Worm (Caenorhabditis elegans) whole organism, young adult: ENCODE data around the gene C05D11.13.

Experiments used
- B0019.2 ChIP-seq: fragments of 200-800 bp; sonication (Bioruptor generic); conservative IDR thresholded peaks from 2 replicates; pipeline ENCODE4 v1.3.6; 2022; ENCODE audit warnings: missing genetic modification reagents, missing genetic modification characterization, missing compliant biosample characterization
- C06A6.2 ChIP-seq: fragments of 200-800 bp; sonication (Bioruptor generic); conservative IDR thresholded peaks from 2 replicates; pipeline ENCODE4 v1.3.6; 2022; ENCODE audit warnings: missing genetic modification characterization, missing compliant biosample characterization
- F33H1.4 ChIP-seq: fragments of 200-800 bp; sonication (Bioruptor generic); IDR thresholded peaks from 2 replicates; pipeline ENCODE4 v1.3.6; 2022; ENCODE audit warnings: missing genetic modification reagents, missing genetic modification characterization, missing compliant biosample characterization
- F52B5.7 ChIP-seq: sonication (generic microtip); optimal IDR thresholded peaks from 2 replicates; lab custom pipeline; 2016; ENCODE audit warnings: mild to moderate bottlenecking, missing genetic modification characterization, missing compliant biosample characterization
- K12H6.12 ChIP-seq: fragments of 200-800 bp; sonication (Bioruptor generic); optimal IDR thresholded peaks from 2 replicates; lab custom pipeline; 2018; ENCODE audit warnings: mild to moderate bottlenecking, missing genetic modification characterization, missing compliant biosample characterization
- Y53G8AR.9 ChIP-seq: fragments of 200-800 bp; sonication (Bioruptor generic); conservative IDR thresholded peaks from 2 replicates; pipeline ENCODE4 v1.3.6; 2022; ENCODE audit warnings: missing genetic modification reagents, missing genetic modification characterization, missing compliant biosample characterization
- Y56A3A.18 ChIP-seq: fragments of 200-800 bp; sonication (Bioruptor generic); IDR thresholded peaks from 2 replicates; pipeline ENCODE4 v1.3.6; 2022; ENCODE audit warnings: missing genetic modification reagents, missing genetic modification characterization, missing compliant biosample characterization
- Y67H2A.10 ChIP-seq: fragments of 200-800 bp; sonication (Bioruptor generic); conservative IDR thresholded peaks from 2 replicates; pipeline ENCODE4 v1.3.6; 2022; ENCODE audit warnings: missing genetic modification reagents, missing genetic modification characterization, missing compliant biosample characterization
- ZK185.1 ChIP-seq: sonication (generic microtip); optimal IDR thresholded peaks from 2 replicates; lab custom pipeline; 2016; ENCODE audit warnings: mild to moderate bottlenecking, missing genetic modification characterization, missing compliant biosample characterization; ENCODE audit not compliant: poor library complexity, severe bottlenecking
- ama-1 ChIP-seq, 3 experiments: fragments of 150-350 bp in 1 of 3; sonication (generic microtip) in 2 of 3; optimal IDR thresholded peaks; 2 replicates each; lab custom pipeline; 2014 to 2018; ENCODE audit warnings: missing biosample characterization in 2 of 3, missing genetic modification characterization in 2 of 3, missing genetic modification reagents in 2 of 3
- attf-3 ChIP-seq: fragments of 200-800 bp; sonication (Bioruptor generic); conservative IDR thresholded peaks from 2 replicates; pipeline ENCODE4 v1.3.6; 2022; ENCODE audit warnings: missing genetic modification reagents, missing genetic modification characterization, missing compliant biosample characterization
- attf-5 ChIP-seq: fragments of 200-800 bp; sonication (Bioruptor generic); optimal IDR thresholded peaks from 2 replicates; lab custom pipeline; 2018; ENCODE audit warnings: mild to moderate bottlenecking, missing genetic modification characterization, missing compliant biosample characterization
- cebp-1 ChIP-seq, 2 experiments: fragments of 200-800 bp in 1 of 2; sonication (Bioruptor generic) in 1 of 2; sonication (generic microtip) in 1 of 2; IDR thresholded peaks in 1 of 2; optimal IDR thresholded peaks in 1 of 2; 2 replicates each; pipeline versions ENCODE4 v1.3.6 to Lab custom; 2017 to 2022; ENCODE audit warnings: missing compliant biosample characterization in 2 of 2, missing genetic modification characterization in 2 of 2, mild to moderate bottlenecking in 1 of 2, missing genetic modification reagents in 1 of 2, moderate library complexity in 1 of 2
- cebp-2 ChIP-seq: fragments of 200-800 bp; sonication (Bioruptor generic); IDR thresholded peaks from 2 replicates; pipeline ENCODE4 v1.3.6; 2022; ENCODE audit warnings: missing genetic modification characterization, missing compliant biosample characterization
- ceh-100 ChIP-seq: fragments of 200-800 bp; sonication (Bioruptor generic); IDR thresholded peaks from 2 replicates; pipeline ENCODE4 v1.3.6; 2022; ENCODE audit warnings: missing genetic modification reagents, missing genetic modification characterization, missing compliant biosample characterization
- ceh-40 ChIP-seq: fragments of 200-800 bp; sonication (Bioruptor generic); IDR thresholded peaks from 2 replicates; pipeline ENCODE4 v1.3.6; 2022; ENCODE audit warnings: missing genetic modification characterization, missing compliant biosample characterization
- ceh-58 ChIP-seq: fragments of 200-800 bp; sonication (Bioruptor generic); IDR thresholded peaks from 2 replicates; pipeline ENCODE4 v1.3.6; 2022; ENCODE audit warnings: missing genetic modification characterization, missing compliant biosample characterization
- chd-7 ChIP-seq: sonication (generic microtip); optimal IDR thresholded peaks from 2 replicates; lab custom pipeline; 2016; ENCODE audit warnings: mild to moderate bottlenecking, missing genetic modification characterization, moderate library complexity, missing compliant biosample characterization
- dox-1 ChIP-seq: fragments of 200-800 bp; sonication (Bioruptor generic); IDR thresholded peaks from 2 replicates; pipeline ENCODE4 v1.3.6; 2022; ENCODE audit warnings: missing genetic modification reagents, missing genetic modification characterization, missing compliant biosample characterization
- ekl-4 ChIP-seq: fragments of 200-800 bp; sonication (Bioruptor generic); IDR thresholded peaks from 2 replicates; pipeline ENCODE4 v1.3.6; 2022; ENCODE audit warnings: missing genetic modification reagents, missing genetic modification characterization, missing compliant biosample characterization
- hlh-12 ChIP-seq: sonication (generic microtip); optimal IDR thresholded peaks from 2 replicates; lab custom pipeline; 2016; ENCODE audit warnings: missing genetic modification characterization, missing compliant biosample characterization
- hlh-26 ChIP-seq: fragments of 200-800 bp; sonication (Bioruptor generic); conservative IDR thresholded peaks from 2 replicates; pipeline ENCODE4 v1.3.6; 2022; ENCODE audit warnings: missing genetic modification reagents, missing genetic modification characterization, missing compliant biosample characterization
- hsf-1 ChIP-seq: fragments of 200-800 bp; sonication (Bioruptor generic); IDR thresholded peaks from 2 replicates; pipeline ENCODE4 v1.3.6; 2022; ENCODE audit warnings: missing genetic modification reagents, missing genetic modification characterization, missing compliant biosample characterization
- let-526 ChIP-seq: fragments of 200-800 bp; sonication (Bioruptor generic); IDR thresholded peaks from 2 replicates; pipeline ENCODE4 v1.3.6; 2022; ENCODE audit warnings: missing genetic modification reagents, missing genetic modification characterization, missing compliant biosample characterization
- madf-3 ChIP-seq: fragments of 200-800 bp; sonication (Bioruptor generic); IDR thresholded peaks from 2 replicates; pipeline ENCODE4 v1.3.6; 2022; ENCODE audit warnings: missing genetic modification reagents, missing genetic modification characterization, missing compliant biosample characterization
- madf-8 ChIP-seq: fragments of 200-800 bp; sonication (Bioruptor generic); conservative IDR thresholded peaks from 2 replicates; pipeline ENCODE4 v1.3.6; 2022; ENCODE audit warnings: missing genetic modification reagents, missing genetic modification characterization, missing compliant biosample characterization
- mel-28 ChIP-seq: sonication (generic microtip); optimal IDR thresholded peaks from 2 replicates; lab custom pipeline; 2016; ENCODE audit warnings: borderline replicate concordance, mild to moderate bottlenecking, missing genetic modification characterization, missing compliant biosample characterization
- mes-4 ChIP-seq: sonication (generic microtip); optimal IDR thresholded peaks from 2 replicates; lab custom pipeline; 2016; ENCODE audit warnings: missing genotype, missing genetic modification characterization, missing compliant biosample characterization
- nhr-179 ChIP-seq: sonication (generic microtip); optimal IDR thresholded peaks from 2 replicates; lab custom pipeline; 2016; ENCODE audit warnings: mild to moderate bottlenecking, missing genetic modification characterization, missing compliant biosample characterization
- nhr-27 ChIP-seq: fragments of 200-800 bp; sonication (Bioruptor generic); optimal IDR thresholded peaks from 2 replicates; lab custom pipeline; 2018; ENCODE audit warnings: mild to moderate bottlenecking, missing genetic modification characterization, moderate library complexity, missing compliant biosample characterization
- nhr-80 ChIP-seq: sonication (generic microtip); optimal IDR thresholded peaks from 2 replicates; lab custom pipeline; 2016; ENCODE audit warnings: missing genetic modification characterization, missing compliant biosample characterization
- pbrm-1 ChIP-seq: fragments of 200-800 bp; sonication (Bioruptor generic); IDR thresholded peaks from 2 replicates; pipeline ENCODE4 v1.3.6; 2022; ENCODE audit warnings: missing genetic modification reagents, missing genetic modification characterization, missing compliant biosample characterization
- repo-1 ChIP-seq: sonication (generic microtip); optimal IDR thresholded peaks from 2 replicates; lab custom pipeline; 2017; ENCODE audit warnings: mild to moderate bottlenecking, missing genetic modification characterization, missing compliant biosample characterization
- snpc-1.3 ChIP-seq: sonication (generic microtip); optimal IDR thresholded peaks from 2 replicates; lab custom pipeline; 2017; ENCODE audit warnings: missing genetic modification characterization, mild to moderate bottlenecking, missing compliant biosample characterization, antibody characterized with exemption, moderate library complexity, missing genotype, missing genetic modification reagents; ENCODE audit not compliant: insufficient read depth
- snpc-4 ChIP-seq, 5 experiments: fragments of 150-350 bp in 1 of 5; sonication (generic microtip) in 4 of 5; optimal IDR thresholded peaks; 2 replicates each; lab custom pipeline; 2014 to 2018; ENCODE audit warnings: missing genetic modification characterization in 5 of 5, missing biosample characterization in 3 of 5, antibody characterized with exemption in 2 of 5, mild to moderate bottlenecking in 2 of 5, missing compliant biosample characterization in 2 of 5, missing genotype in 2 of 5, moderate library complexity in 2 of 5, missing genetic modification reagents in 1 of 5
- sptf-2 ChIP-seq: fragments of 200-800 bp; sonication (Bioruptor generic); optimal IDR thresholded peaks from 2 replicates; lab custom pipeline; 2018; ENCODE audit warnings: mild to moderate bottlenecking, missing genetic modification characterization, missing compliant biosample characterization
- ztf-18 ChIP-seq: sonication (generic microtip); optimal IDR thresholded peaks from 2 replicates; lab custom pipeline; 2016; ENCODE audit warnings: missing genotype, mild to moderate bottlenecking, missing genetic modification characterization, missing compliant biosample characterization
- ztf-25 ChIP-seq: fragments of 200-800 bp; sonication (Bioruptor generic); IDR thresholded peaks from 2 replicates; pipeline ENCODE4 v1.3.6; 2022; ENCODE audit warnings: missing genetic modification reagents, missing genetic modification characterization, missing compliant biosample characterization
- ztf-26 ChIP-seq: sonication (generic microtip); optimal IDR thresholded peaks from 2 replicates; lab custom pipeline; 2017; ENCODE audit warnings: missing genetic modification characterization, missing compliant biosample characterization
- ztf-28 ChIP-seq: fragments of 200-800 bp; sonication (Bioruptor generic); IDR thresholded peaks from 2 replicates; pipeline ENCODE4 v1.3.6; 2022; ENCODE audit warnings: missing genetic modification reagents, missing genetic modification characterization, missing compliant biosample characterization

C05D11.13 gene

DNA sequence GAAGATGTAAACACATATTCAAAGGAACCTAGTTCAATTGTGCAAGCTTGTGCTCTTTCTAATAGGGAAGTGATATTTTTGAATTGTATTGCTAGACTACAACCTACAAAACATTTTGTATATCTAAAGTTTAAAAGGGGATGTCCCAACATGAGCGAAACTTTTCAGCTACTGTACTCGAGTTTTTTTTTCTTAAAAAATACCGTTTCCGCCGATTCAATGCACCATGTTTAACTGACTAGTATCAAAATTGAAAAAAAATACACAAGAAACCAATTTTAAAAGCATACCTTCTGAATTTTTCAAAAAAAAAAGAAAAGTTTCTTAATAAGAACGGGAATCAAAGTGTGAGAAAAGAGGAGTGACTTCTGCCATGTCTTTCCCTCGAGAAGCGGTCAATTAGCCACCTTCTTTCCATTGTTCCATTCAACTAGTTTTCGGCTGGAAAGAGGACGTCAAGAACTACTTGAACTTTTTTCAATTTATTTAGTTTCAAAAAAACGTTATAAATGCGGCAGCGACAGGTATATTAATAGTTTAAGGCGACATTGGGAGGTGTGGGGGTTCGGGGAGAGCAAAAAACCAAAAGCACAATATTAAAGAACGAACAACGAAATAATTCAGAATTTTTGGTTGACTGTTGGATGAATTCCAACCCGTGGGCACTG lies 28.9 kb downstream of the C05D11.13 start, which contains the start of gene nas-4 (continued):
- TF ChIP-seq ama-1 (optimal IDR thresholded peaks at IDR 0.05; lab: Kevin White, UChicago) (no peak), ama-1 (GFP tag; optimal IDR thresholded peaks at IDR 0.05; lab: Kevin White, UChicago) (no peak)

DNA sequence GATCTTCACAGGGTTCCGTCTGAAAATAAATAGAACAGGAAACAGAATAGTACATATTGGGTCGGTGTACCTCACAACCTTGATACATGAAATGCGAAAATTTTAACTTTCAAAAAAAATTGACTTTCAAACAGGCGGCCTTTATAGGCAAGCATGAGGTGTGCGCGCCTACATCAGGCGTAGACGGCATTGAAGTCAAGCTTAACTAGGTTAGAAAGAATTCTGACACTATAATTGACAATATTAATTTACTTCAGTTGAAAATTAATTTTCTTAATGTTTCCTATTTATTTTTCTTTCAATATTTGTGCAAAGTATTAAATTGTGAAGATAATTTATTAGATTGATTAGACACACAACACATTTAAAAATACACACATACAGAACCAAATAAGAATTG lies 32.5 kb downstream of the C05D11.13 start, which contains the start of gene C05D11.5:
TSS of gene C05D11.5 (minus strand) at position 101 of the 400 bp plus-strand sequence.
- no peak for TF ChIP-seq Y67H2A.10 (GFP tag; lab: Robert Waterston, UW)
- no peak for TF ChIP-seq madf-3 (GFP tag; lab: Robert Waterston, UW)
- TF ChIP-seq ZK185.1 = no peak
- no peak for TF ChIP-seq Y56A3A.18 (GFP tag; lab: Robert Waterston, UW)
- no peak for TF ChIP-seq sptf-2
- no peak for TF ChIP-seq dox-1 (GFP tag; lab: Robert Waterston, UW)
- TF ChIP-seq snpc-1.3 = no peak
- no peak for TF ChIP-seq ztf-25
- no peak for TF ChIP-seq ztf-28 (GFP tag; lab: Robert Waterston, UW)
- no peak for TF ChIP-seq ztf-26 (tag; lab: Kevin White, UChicago)
- TF ChIP-seq B0019.2 (GFP tag; lab: Robert Waterston, UW) = no peak

DNA sequence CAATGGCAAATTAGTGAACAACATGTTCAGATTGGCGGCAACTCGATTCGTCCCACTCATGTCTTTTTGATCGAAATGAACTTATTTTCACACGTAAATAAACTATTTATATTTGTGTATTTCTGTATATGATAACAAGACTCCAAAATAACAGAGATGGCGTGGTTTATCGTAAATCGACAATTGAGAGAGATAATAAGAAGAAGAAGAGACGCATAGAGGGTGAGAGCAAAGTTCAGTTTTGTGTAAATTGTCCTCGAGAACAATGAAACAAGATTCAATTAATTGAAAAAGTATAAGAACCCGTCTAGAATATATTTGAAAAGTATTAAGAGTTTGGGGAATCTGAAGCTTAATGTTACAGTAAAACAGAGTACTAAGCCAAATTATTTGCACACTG lies 33.0 kb downstream of the C05D11.13 start:
- TF ChIP-seq nhr-80 (tag; lab: Kevin White, UChicago) (peak; percentile 3), ceh-58 (GFP tag; lab: Robert Waterston, UW) (no peak), ceh-40 (no peak), dox-1 (GFP tag; lab: Robert Waterston, UW) (no peak), Y53G8AR.9 (no peak), attf-5 (GFP tag; lab: Kevin White, UChicago) (no peak)

DNA sequence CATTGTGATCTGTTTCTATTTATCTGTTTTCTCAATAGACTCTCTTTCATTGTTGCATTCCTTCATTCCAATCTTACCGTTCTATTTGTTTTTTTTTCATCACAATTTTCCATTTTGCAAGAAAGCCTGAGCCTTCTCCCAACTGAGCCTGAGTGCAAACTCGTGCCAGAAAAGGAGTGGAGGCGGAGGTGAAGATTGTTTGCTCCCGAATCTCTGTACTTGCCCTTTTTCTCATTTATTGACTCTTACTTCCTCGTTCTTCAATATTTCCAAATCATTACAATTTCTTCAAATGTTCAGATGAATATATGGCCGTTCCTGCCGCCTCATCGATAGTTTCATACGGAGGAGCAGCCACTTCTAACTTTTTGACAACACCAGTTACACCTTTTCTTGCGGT lies 37.6 kb downstream of the C05D11.13 start, which contains the start of gene let-756:
TSS of gene let-756 (plus strand) at position 301 of the 400 bp plus-strand sequence.
- TF ChIP-seq ceh-100 (GFP tag; lab: Robert Waterston, UW) (no peak), ztf-25 (no peak), C06A6.2 (no peak), ekl-4 (no peak), nhr-179 (no peak), snpc-4 (GFP tag; optimal IDR thresholded peaks at IDR 0.05; lab: Kevin White, UChicago) (no peak), snpc-4 (tag; optimal IDR thresholded peaks at IDR 0.05; lab: Kevin White, UChicago) (no peak), pbrm-1 (GFP tag; lab: Robert Waterston, UW) (no peak), ztf-18 (tag; lab: Kevin White, UChicago) (no peak), nhr-27 (tag; lab: Kevin White, UChicago) (no peak), cebp-2 (GFP tag; lab: Robert Waterston, UW) (no peak), hlh-26 (GFP tag; lab: Robert Waterston, UW) (no peak), ama-1 (optimal IDR thresholded peaks at IDR 0.05; lab: Kevin White, UChicago) (no peak), ama-1 (GFP tag; optimal IDR thresholded peaks at IDR 0.05; lab: Kevin White, UChicago) (no peak), F33H1.4 (GFP tag; lab: Robert Waterston, UW) (no peak), F52B5.7 (no peak), hsf-1 (GFP tag; lab: Robert Waterston, UW) (no peak), ceh-58 (GFP tag; lab: Robert Waterston, UW) (no peak)

DNA sequence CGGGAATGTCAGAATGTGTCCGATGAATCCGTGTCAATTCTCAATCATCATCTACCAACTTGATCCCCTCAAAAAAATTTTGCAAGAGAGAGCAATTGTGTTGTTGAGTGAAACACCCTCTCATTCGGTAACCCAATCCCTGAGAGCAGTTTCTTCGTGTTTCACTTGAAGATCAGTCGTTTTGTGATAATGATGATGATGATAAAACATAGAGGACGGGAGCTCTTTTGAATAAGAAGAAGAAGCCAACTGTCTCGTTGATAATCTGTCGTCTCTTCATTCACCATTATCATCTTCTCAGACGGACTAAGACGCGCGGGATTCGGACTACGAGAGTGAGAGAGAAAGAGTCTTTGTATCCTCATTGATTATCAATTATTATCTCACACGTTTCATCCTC lies 39.3 kb downstream of the C05D11.13 start:
- TF ChIP-seq repo-1 (tag; lab: Kevin White, UChicago) (no peak), mes-4 (tag; lab: Kevin White, UChicago) (no peak), hlh-12 (tag; lab: Kevin White, UChicago) (no peak), K12H6.12 (tag; lab: Kevin White, UChicago) (no peak), cebp-1 (GFP tag; IDR thresholded peaks at IDR 0.05; lab: Robert Waterston, UW) (no peak), cebp-1 (tag; optimal IDR thresholded peaks at IDR 0.05; lab: Kevin White, UChicago) (no peak), madf-8 (GFP tag; lab: Robert Waterston, UW) (no peak), let-526 (GFP tag; lab: Robert Waterston, UW) (no peak), mel-28 (tag; lab: Kevin White, UChicago) (no peak), attf-3 (no peak), chd-7 (tag; lab: Kevin White, UChicago) (no peak)
- TF ChIP-seq, all 124 proteins: peak for 0
